Worm (Caenorhabditis elegans): ENCODE data around the gene ttr-10.

The ttr-10 gene

ce11 chrV:7543728-7544127, 10.0 kb downstream of the ttr-10 start:
- TF ChIP-seq cog-1 (tag; optimal IDR thresholded peaks at IDR 0.05) (no peak), ztf-23 (GFP tag; IDR thresholded peaks at IDR 0.05) (no peak), klf-2 (GFP tag; conservative IDR thresholded peaks at IDR 0.05) (no peak), ztf-29 (GFP tag; IDR thresholded peaks at IDR 0.05) (no peak), T22C8.4 (GFP tag; IDR thresholded peaks at IDR 0.05) (no peak), med-1 (GFP tag; optimal IDR thresholded peaks at IDR 0.05; ENCODE audit: insufficient read depth) (no peak), ref-1 (GFP tag; conservative IDR thresholded peaks at IDR 0.05) (no peak), tab-1 (GFP tag; IDR thresholded peaks at IDR 0.05) (no peak), flt-1 (GFP tag; IDR thresholded peaks at IDR 0.05) (no peak)

- no peak for TF ChIP-seq klf-2 (GFP tag; conservative IDR thresholded peaks at IDR 0.05)
Measured at ce11 chrV:7539015-7539414, 14.7 kb downstream of the ttr-10 start, which contains the start of gene srh-268. srh-268 (plus strand) TSS chrV:7539315.

ce11 chrV:7538018-7538417, 15.7 kb downstream of the ttr-10 start, which contains the start of gene C54F6.12:
C54F6.12 (minus strand) TSS chrV:7538118.
- TF ChIP-seq klf-2 (GFP tag; conservative IDR thresholded peaks at IDR 0.05) = no peak
- TF ChIP-seq T22C8.4 (GFP tag; IDR thresholded peaks at IDR 0.05) = no peak
- no peak for TF ChIP-seq med-1 (GFP tag; optimal IDR thresholded peaks at IDR 0.05; ENCODE audit: insufficient read depth)
- TF ChIP-seq ref-1 (GFP tag; conservative IDR thresholded peaks at IDR 0.05) = no peak
- no peak for TF ChIP-seq ztf-23 (GFP tag; IDR thresholded peaks at IDR 0.05)
- TF ChIP-seq flt-1 (GFP tag; IDR thresholded peaks at IDR 0.05) = no peak
- no peak for TF ChIP-seq ztf-29 (GFP tag; IDR thresholded peaks at IDR 0.05)
- TF ChIP-seq cog-1 (tag; optimal IDR thresholded peaks at IDR 0.05) = no peak
- no peak for TF ChIP-seq tab-1 (GFP tag; IDR thresholded peaks at IDR 0.05)

ce11 chrV:7532947-7533346, 20.8 kb downstream of the ttr-10 start, which contains the start of gene C54F6.3:
C54F6.3 (plus strand) TSS chrV:7533247.
- TF ChIP-seq med-1 (GFP tag; optimal IDR thresholded peaks at IDR 0.05; ENCODE audit: insufficient read depth) = no peak
- no peak for TF ChIP-seq ref-1 (GFP tag; conservative IDR thresholded peaks at IDR 0.05)
- TF ChIP-seq klf-2 (GFP tag; conservative IDR thresholded peaks at IDR 0.05) = no peak
- TF ChIP-seq cog-1 (tag; optimal IDR thresholded peaks at IDR 0.05) = no peak
- no peak for TF ChIP-seq tab-1 (GFP tag; IDR thresholded peaks at IDR 0.05)
- TF ChIP-seq flt-1 (GFP tag; IDR thresholded peaks at IDR 0.05) = no peak
- TF ChIP-seq T22C8.4 (GFP tag; IDR thresholded peaks at IDR 0.05) = no peak
- no peak for TF ChIP-seq ztf-23 (GFP tag; IDR thresholded peaks at IDR 0.05)
- no peak for TF ChIP-seq ztf-29 (GFP tag; IDR thresholded peaks at IDR 0.05)

ce11 chrV:7529840-7530239, 23.9 kb downstream of the ttr-10 start, which contains the start of gene swt-2:
swt-2 (plus strand) TSS chrV:7530140.
- TF ChIP-seq klf-2 (GFP tag; conservative IDR thresholded peaks at IDR 0.05) (no peak), T22C8.4 (GFP tag; IDR thresholded peaks at IDR 0.05) (no peak), tab-1 (GFP tag; IDR thresholded peaks at IDR 0.05) (no peak), ref-1 (GFP tag; conservative IDR thresholded peaks at IDR 0.05) (no peak), ztf-23 (GFP tag; IDR thresholded peaks at IDR 0.05) (no peak), ztf-29 (GFP tag; IDR thresholded peaks at IDR 0.05) (no peak), flt-1 (GFP tag; IDR thresholded peaks at IDR 0.05) (no peak), med-1 (GFP tag; optimal IDR thresholded peaks at IDR 0.05; ENCODE audit: insufficient read depth) (no peak), cog-1 (tag; optimal IDR thresholded peaks at IDR 0.05) (no peak)

- TF ChIP-seq flt-1 (GFP tag; IDR thresholded peaks at IDR 0.05) = no peak
- no peak for TF ChIP-seq T22C8.4 (GFP tag; IDR thresholded peaks at IDR 0.05)
- TF ChIP-seq tab-1 (GFP tag; IDR thresholded peaks at IDR 0.05) = no peak
- TF ChIP-seq ref-1 (GFP tag; conservative IDR thresholded peaks at IDR 0.05) = no peak
- TF ChIP-seq klf-2 (GFP tag; conservative IDR thresholded peaks at IDR 0.05) = no peak
- TF ChIP-seq ztf-29 (GFP tag; IDR thresholded peaks at IDR 0.05) = no peak
- no peak for TF ChIP-seq cog-1 (tag; optimal IDR thresholded peaks at IDR 0.05)
- no peak for TF ChIP-seq med-1 (GFP tag; optimal IDR thresholded peaks at IDR 0.05; ENCODE audit: insufficient read depth)
- no peak for TF ChIP-seq ztf-23 (GFP tag; IDR thresholded peaks at IDR 0.05)
Measured at ce11 chrV:7528816-7529215, 24.9 kb downstream of the ttr-10 start, which contains the start of gene C54F6.5. C54F6.5 (plus strand) TSS chrV:7529116.

- TF ChIP-seq ztf-29 (GFP tag; IDR thresholded peaks at IDR 0.05) = no peak
- TF ChIP-seq cog-1 (tag; optimal IDR thresholded peaks at IDR 0.05) = no peak
- TF ChIP-seq tab-1 (GFP tag; IDR thresholded peaks at IDR 0.05) = no peak
- TF ChIP-seq T22C8.4 (GFP tag; IDR thresholded peaks at IDR 0.05) = no peak
- TF ChIP-seq klf-2 (GFP tag; conservative IDR thresholded peaks at IDR 0.05) = no peak
- TF ChIP-seq ztf-23 (GFP tag; IDR thresholded peaks at IDR 0.05) = no peak
- no peak for TF ChIP-seq flt-1 (GFP tag; IDR thresholded peaks at IDR 0.05)
- no peak for TF ChIP-seq med-1 (GFP tag; optimal IDR thresholded peaks at IDR 0.05; ENCODE audit: insufficient read depth)
- TF ChIP-seq ref-1 (GFP tag; conservative IDR thresholded peaks at IDR 0.05) = no peak
Measured at ce11 chrV:7527153-7527552, 26.6 kb downstream of the ttr-10 start, which contains the start of gene C54F6.17. C54F6.17 (plus strand) TSS chrV:7527453.

DNA sequence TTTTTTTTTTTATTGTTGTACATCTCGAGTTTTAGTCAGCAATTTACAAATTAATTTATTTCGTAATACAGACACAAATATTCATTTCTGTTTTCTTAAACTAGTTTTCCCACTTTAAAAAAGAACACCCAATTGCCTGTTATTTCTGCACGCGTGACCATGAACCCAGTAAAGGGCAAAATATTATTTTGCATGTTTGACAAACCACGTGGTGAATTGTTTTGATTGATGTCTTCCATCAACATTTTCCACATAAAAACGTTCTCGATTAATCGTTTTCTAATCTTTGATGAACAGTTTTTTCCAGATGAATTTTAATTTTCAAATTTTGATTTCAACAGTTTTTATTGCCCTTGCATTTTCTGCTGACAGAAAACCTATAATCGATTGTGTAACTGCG, 28.0 kb downstream of the ttr-10 start, which contains the start of gene C54F6.18:
TSS of gene C54F6.18 (plus strand) at position 301 of the 400 bp plus-strand sequence.
- TF ChIP-seq tab-1 (GFP tag; IDR thresholded peaks at IDR 0.05) = no peak
- TF ChIP-seq flt-1 (GFP tag; IDR thresholded peaks at IDR 0.05) = no peak
- TF ChIP-seq ztf-29 (GFP tag; IDR thresholded peaks at IDR 0.05) = no peak
- TF ChIP-seq ref-1 (GFP tag; conservative IDR thresholded peaks at IDR 0.05) = no peak
- no peak for TF ChIP-seq cog-1 (tag; optimal IDR thresholded peaks at IDR 0.05)
- TF ChIP-seq med-1 (GFP tag; optimal IDR thresholded peaks at IDR 0.05; ENCODE audit: insufficient read depth) = no peak
- no peak for TF ChIP-seq ztf-23 (GFP tag; IDR thresholded peaks at IDR 0.05)
- no peak for TF ChIP-seq klf-2 (GFP tag; conservative IDR thresholded peaks at IDR 0.05)
- TF ChIP-seq T22C8.4 (GFP tag; IDR thresholded peaks at IDR 0.05) = no peak

DNA sequence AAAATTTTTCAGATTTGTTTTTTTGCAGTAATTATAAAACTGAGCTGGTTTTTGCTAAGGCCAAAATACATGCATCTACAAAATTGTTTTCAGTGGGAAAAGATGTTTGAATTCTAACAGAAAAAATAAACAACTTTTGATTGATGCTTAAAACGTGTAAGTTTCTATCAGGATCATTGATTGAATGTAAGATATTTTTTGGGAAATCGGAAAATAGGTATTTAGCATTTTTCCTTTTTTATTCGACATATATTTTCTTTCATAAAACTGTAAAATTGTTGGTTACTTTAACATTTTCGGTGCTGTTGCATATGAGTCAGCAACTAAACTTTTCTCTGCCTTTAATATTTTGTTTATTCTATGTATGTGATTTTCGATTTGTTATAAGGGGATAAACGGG, 29.3 kb downstream of the ttr-10 start, which contains the start of gene C54F6.20:
TSS of gene C54F6.20 (plus strand) at position 301 of the 400 bp plus-strand sequence.
- TF ChIP-seq flt-1 (GFP tag; IDR thresholded peaks at IDR 0.05) (no peak), klf-2 (GFP tag; conservative IDR thresholded peaks at IDR 0.05) (no peak), ztf-29 (GFP tag; IDR thresholded peaks at IDR 0.05) (no peak), tab-1 (GFP tag; IDR thresholded peaks at IDR 0.05) (no peak), ztf-23 (GFP tag; IDR thresholded peaks at IDR 0.05) (no peak)

DNA sequence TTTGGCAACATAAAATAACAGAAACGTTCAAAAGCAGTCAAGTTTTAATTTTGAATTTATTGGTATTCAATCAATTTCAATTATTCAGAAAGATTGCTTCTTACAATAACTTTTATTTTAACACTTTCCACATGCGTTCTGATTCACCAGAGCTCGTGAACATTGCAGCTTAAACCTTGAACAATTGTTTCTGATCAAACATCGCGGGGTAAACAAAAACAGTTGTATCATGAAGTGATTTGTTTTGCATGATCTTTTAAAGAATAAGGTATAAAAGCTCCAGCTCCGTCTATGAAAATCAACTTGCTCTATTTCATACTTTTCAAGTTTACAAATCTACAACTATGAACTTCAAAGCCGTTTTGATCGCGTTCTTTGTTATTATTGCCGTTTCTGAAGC, 30.3 kb downstream of the ttr-10 start, which contains the start of gene C54F6.6:
TSS of gene C54F6.6 (plus strand) at position 301 of the 400 bp plus-strand sequence.
- no peak for TF ChIP-seq flt-1 (GFP tag; IDR thresholded peaks at IDR 0.05)
- no peak for TF ChIP-seq klf-2 (GFP tag; conservative IDR thresholded peaks at IDR 0.05)
- no peak for TF ChIP-seq cog-1 (tag; optimal IDR thresholded peaks at IDR 0.05)
- TF ChIP-seq ztf-29 (GFP tag; IDR thresholded peaks at IDR 0.05) = no peak
- TF ChIP-seq T22C8.4 (GFP tag; IDR thresholded peaks at IDR 0.05) = no peak
- TF ChIP-seq ref-1 (GFP tag; conservative IDR thresholded peaks at IDR 0.05) = no peak
- no peak for TF ChIP-seq tab-1 (GFP tag; IDR thresholded peaks at IDR 0.05)
- TF ChIP-seq ztf-23 (GFP tag; IDR thresholded peaks at IDR 0.05) = no peak
- TF ChIP-seq med-1 (GFP tag; optimal IDR thresholded peaks at IDR 0.05; ENCODE audit: insufficient read depth) = no peak
